Fruit fly (Drosophila melanogaster) whole organism, embryonic: ENCODE results near the gene Drsl2.

ENCODE experiments used
- Abd-B ChIP-seq: fragments of 200-800 bp; sonication (Bioruptor generic); optimal IDR thresholded peaks from 2 replicates; lab custom pipeline; 2018; ENCODE audit warnings: missing biosample characterization, mild to moderate bottlenecking, missing genetic modification characterization, moderate library complexity
- B-H1 ChIP-seq: fragments of 200-800 bp; sonication (Bioruptor generic); IDR thresholded peaks from 3 replicates; pipeline ENCODE4 v1.3.6; 2022; ENCODE audit warnings: missing biosample characterization, missing genetic modification characterization
- CG10321 ChIP-seq: fragments of 200-800 bp; sonication (Bioruptor generic); IDR thresholded peaks from 2 replicates; pipeline ENCODE4 v1.3.6; 2022; ENCODE audit warnings: missing biosample characterization, missing genetic modification characterization
- CG12104 ChIP-seq: fragments of 200-800 bp; sonication (Bioruptor generic); optimal IDR thresholded peaks from 3 replicates; lab custom pipeline; 2016; ENCODE audit warnings: missing biosample characterization, missing genetic modification characterization
- CG13624 ChIP-seq: fragments of 200-800 bp; sonication (Bioruptor generic); optimal IDR thresholded peaks from 2 replicates; lab custom pipeline; 2016; ENCODE audit warnings: missing biosample characterization, missing genetic modification characterization
- CG13775 ChIP-seq: fragments of 200-800 bp; sonication (Bioruptor generic); optimal IDR thresholded peaks from 3 replicates; lab custom pipeline; 2017; ENCODE audit warnings: missing biosample characterization, mild to moderate bottlenecking, missing genetic modification characterization
- CG14860 ChIP-seq: fragments of 200-800 bp; sonication (Bioruptor generic); IDR thresholded peaks from 3 replicates; pipeline ENCODE4 v1.3.6; 2022; ENCODE audit warnings: missing biosample characterization, missing genetic modification characterization; ENCODE audit not compliant: partially characterized antibody
- CG1602 ChIP-seq: fragments of 200-800 bp; sonication (Bioruptor generic); optimal IDR thresholded peaks from 3 replicates; lab custom pipeline; 2016; ENCODE audit warnings: missing biosample characterization, missing genetic modification characterization
- CG17829 ChIP-seq: fragments of 200-800 bp; optimal IDR thresholded peaks from 2 replicates; lab custom pipeline; 2019; ENCODE audit warnings: missing biosample characterization, mild to moderate bottlenecking, missing genetic modification characterization, moderate library complexity
- CG18476 ChIP-seq: fragments of 200-800 bp; sonication (Bioruptor generic); optimal IDR thresholded peaks from 2 replicates; lab custom pipeline; 2016; ENCODE audit warnings: missing biosample characterization, mild to moderate bottlenecking, missing genetic modification characterization
- CG2120 ChIP-seq: fragments of 200-800 bp; sonication (Bioruptor generic); optimal IDR thresholded peaks from 3 replicates; lab custom pipeline; 2016; ENCODE audit warnings: missing biosample characterization, missing genetic modification characterization
- CG30020 ChIP-seq: fragments of 200-800 bp; optimal IDR thresholded peaks from 2 replicates; lab custom pipeline; 2019; ENCODE audit warnings: missing biosample characterization, mild to moderate bottlenecking, missing genetic modification characterization, moderate library complexity
- CG30403 ChIP-seq: fragments of 200-800 bp; sonication (Bioruptor generic); optimal IDR thresholded peaks from 3 replicates; lab custom pipeline; 2016; ENCODE audit warnings: missing biosample characterization, missing genetic modification characterization
- CG34422 ChIP-seq: fragments of 200-800 bp; sonication (Bioruptor generic); IDR thresholded peaks from 3 replicates; pipeline ENCODE4 v1.3.6; 2022; ENCODE audit warnings: missing biosample characterization, missing genetic modification characterization
- CG3726 ChIP-seq: fragments of 200-800 bp; sonication (Bioruptor generic); IDR thresholded peaks from 3 replicates; pipeline ENCODE4, ENCODE4 v1.3.6; 2022; ENCODE audit warnings: missing biosample characterization, missing genetic modification characterization
- CG4617 ChIP-seq: fragments of 200-800 bp; sonication (Bioruptor generic); optimal IDR thresholded peaks from 3 replicates; lab custom pipeline; 2016; ENCODE audit warnings: missing biosample characterization, missing genetic modification characterization, borderline replicate concordance
- CG6654 ChIP-seq: fragments of 200-800 bp; sonication (Bioruptor generic); optimal IDR thresholded peaks from 2 replicates; lab custom pipeline; 2017; ENCODE audit warnings: missing biosample characterization, mild to moderate bottlenecking, missing genetic modification characterization
- CG6854 ChIP-seq: fragments of 200-800 bp; sonication (Bioruptor generic); optimal IDR thresholded peaks from 3 replicates; lab custom pipeline; 2017; ENCODE audit warnings: missing biosample characterization, mild to moderate bottlenecking, missing genetic modification characterization
- CG7357 ChIP-seq: fragments of 200-800 bp; sonication (Bioruptor generic); IDR thresholded peaks from 3 replicates; pipeline ENCODE4 v1.3.6; 2022; ENCODE audit warnings: missing biosample characterization, missing genetic modification characterization
- CG8359 ChIP-seq: fragments of 200-800 bp; sonication (Bioruptor generic); optimal IDR thresholded peaks from 2 replicates; lab custom pipeline; 2017; ENCODE audit warnings: missing biosample characterization, mild to moderate bottlenecking, missing genetic modification characterization, borderline replicate concordance
- CG9817 ChIP-seq: fragments of 200-800 bp; sonication (Bioruptor generic); optimal IDR thresholded peaks from 2 replicates; lab custom pipeline; 2018; ENCODE audit warnings: missing biosample characterization, mild to moderate bottlenecking, missing genetic modification characterization, moderate library complexity
- Chrac-16 ChIP-seq: fragments of 200-800 bp; sonication (Bioruptor generic); optimal IDR thresholded peaks from 3 replicates; lab custom pipeline; 2016; ENCODE audit warnings: missing biosample characterization, missing genetic modification characterization
- Deaf1 ChIP-seq: fragments of 200-800 bp; optimal IDR thresholded peaks from 3 replicates; lab custom pipeline; 2019; ENCODE audit warnings: missing biosample characterization, mild to moderate bottlenecking, missing genetic modification characterization, moderate library complexity
- Dll ChIP-seq: fragments of 200-800 bp; sonication (Bioruptor generic); IDR thresholded peaks from 4 replicates; pipeline ENCODE4 v1.3.6; 2022; ENCODE audit warnings: missing biosample characterization, missing genetic modification characterization; ENCODE audit not compliant: partially characterized antibody
- Ets97D ChIP-seq: fragments of 200-800 bp; sonication (Bioruptor generic); optimal IDR thresholded peaks from 3 replicates; lab custom pipeline; 2016; ENCODE audit warnings: missing biosample characterization, missing genetic modification characterization
- Fer3 ChIP-seq: fragments of 200-800 bp; sonication (Bioruptor generic); optimal IDR thresholded peaks from 2 replicates; lab custom pipeline; 2018; ENCODE audit warnings: missing biosample characterization, mild to moderate bottlenecking, missing genetic modification characterization, moderate library complexity
- Mad ChIP-seq: fragments of 200-800 bp; sonication (Bioruptor generic); optimal IDR thresholded peaks from 2 replicates; lab custom pipeline; 2016; ENCODE audit warnings: missing biosample characterization, missing genetic modification characterization
- Sry-δ ChIP-seq: fragments of 200-800 bp; sonication (Bioruptor generic); optimal IDR thresholded peaks from 2 replicates; lab custom pipeline; 2016; ENCODE audit warnings: missing biosample characterization, missing genetic modification characterization
- br ChIP-seq: fragments of >200 bp; optimal IDR thresholded peaks from 2 replicates; lab custom pipeline; 2017
- caup ChIP-seq: fragments of 200-800 bp; sonication (Bioruptor generic); optimal IDR thresholded peaks from 3 replicates; lab custom pipeline; 2017; ENCODE audit warnings: missing biosample characterization, mild to moderate bottlenecking, missing genetic modification characterization, moderate library complexity; ENCODE audit not compliant: severe bottlenecking
- ci ChIP-seq: fragments of 200-800 bp; sonication (Bioruptor generic); IDR thresholded peaks from 3 replicates; pipeline ENCODE4 v1.3.6; 2022; ENCODE audit warnings: missing biosample characterization, missing genetic modification characterization
- dati ChIP-seq: fragments of 200-800 bp; sonication (Bioruptor generic); IDR thresholded peaks from 2 replicates; pipeline ENCODE4 v1.3.6; 2022; ENCODE audit warnings: missing biosample characterization, missing genetic modification characterization
- exex ChIP-seq: fragments of 200-800 bp; sonication (Bioruptor generic); optimal IDR thresholded peaks from 4 replicates; lab custom pipeline; 2018; ENCODE audit warnings: missing biosample characterization, mild to moderate bottlenecking, missing genetic modification characterization, moderate library complexity
- ind ChIP-seq: fragments of 200-800 bp; sonication (Bioruptor generic); optimal IDR thresholded peaks from 3 replicates; lab custom pipeline; 2016; ENCODE audit warnings: missing biosample characterization, missing genetic modification characterization
- ken ChIP-seq: fragments of 200-800 bp; sonication (Bioruptor generic); IDR thresholded peaks from 3 replicates; pipeline ENCODE4 v1.3.6; 2022; ENCODE audit warnings: missing biosample characterization, missing genetic modification characterization
- lbe ChIP-seq: fragments of 200-800 bp; sonication (Bioruptor generic); optimal IDR thresholded peaks from 2 replicates; lab custom pipeline; 2016; ENCODE audit warnings: missing biosample characterization, mild to moderate bottlenecking, missing genetic modification characterization
- lilli ChIP-seq: fragments of 200-800 bp; sonication (Bioruptor generic); optimal IDR thresholded peaks from 3 replicates; lab custom pipeline; 2016; ENCODE audit warnings: missing biosample characterization, missing genetic modification characterization
- lmd ChIP-seq: fragments of 200-800 bp; sonication (Bioruptor generic); IDR thresholded peaks from 2 replicates; pipeline ENCODE4 v1.3.6; 2022; ENCODE audit warnings: missing biosample characterization, missing genetic modification characterization
- lola ChIP-seq, 3 experiments: fragments of >200 bp in 2 of 3; fragments of 200-800 bp in 1 of 3; sonication (Bioruptor generic) in 1 of 3; optimal IDR thresholded peaks; 2 replicates each; lab custom pipeline; 2017 to 2019; ENCODE audit warnings: missing biosample characterization in 3 of 3, missing genetic modification characterization in 3 of 3, mild to moderate bottlenecking in 1 of 3, moderate library complexity in 1 of 3
- nom ChIP-seq: fragments of 200-800 bp; sonication (Bioruptor generic); optimal IDR thresholded peaks from 2 replicates; lab custom pipeline; 2017; ENCODE audit warnings: missing biosample characterization, missing genetic modification characterization, mild to moderate bottlenecking, moderate library complexity, missing genetic modification reagents
- prd ChIP-seq, 3 experiments: fragments of >200 bp in 2 of 3; fragments of 200-800 bp in 1 of 3; sonication (Bioruptor generic) in 1 of 3; optimal IDR thresholded peaks in 2 of 3; IDR thresholded peaks in 1 of 3; 2 replicates in 2 of 3; 3 replicates in 1 of 3; pipeline versions ENCODE4 v1.3.6 to Lab custom; 2017 to 2022; ENCODE audit warnings: missing biosample characterization in 1 of 3, missing genetic modification characterization in 1 of 3
- rib ChIP-seq: fragments of 200-800 bp; sonication (Bioruptor generic); IDR thresholded peaks from 2 replicates; pipeline ENCODE4 v1.3.6; 2022; ENCODE audit warnings: missing biosample characterization, missing genetic modification characterization
- sens ChIP-seq: fragments of 200-800 bp; sonication (Bioruptor generic); peaks from one replicate; lab custom pipeline; 2016; ENCODE audit warnings: missing biosample characterization, missing genetic modification characterization
- sim ChIP-seq: fragments of 200-800 bp; sonication (Bioruptor generic); IDR thresholded peaks from 2 replicates; pipeline ENCODE4 v1.3.6; 2022; ENCODE audit warnings: missing biosample characterization, missing genetic modification characterization
- sqz ChIP-seq: fragments of 200-800 bp; sonication (Bioruptor generic); optimal IDR thresholded peaks from 3 replicates; lab custom pipeline; 2018; ENCODE audit warnings: missing biosample characterization, mild to moderate bottlenecking, missing genetic modification characterization
- sug ChIP-seq: fragments of 200-800 bp; optimal IDR thresholded peaks from 2 replicates; lab custom pipeline; 2019; ENCODE audit warnings: missing biosample characterization, mild to moderate bottlenecking, missing genetic modification characterization, moderate library complexity
- tin ChIP-seq: fragments of 200-800 bp; sonication (Bioruptor generic); optimal IDR thresholded peaks from 3 replicates; lab custom pipeline; 2016; ENCODE audit warnings: missing biosample characterization, missing genetic modification characterization
- yki ChIP-seq: fragments of >200 bp; optimal IDR thresholded peaks from 3 replicates; lab custom pipeline; 2018

Gene Drsl2

dm6 chr3L:3325925-3326903 lies 12.1 kb downstream of the Drsl2 start, which contains the start of gene Gtpx (continued):
- TF ChIP-seq prd (optimal IDR thresholded peaks at IDR 0.05; lab: Kevin White, UChicago) (no peak), prd (GFP tag; IDR thresholded peaks at IDR 0.05; lab: Robert Waterston, UW) (peak; percentile 50; the same call in 1 of the 3 replicates), CG6654 (GFP tag; lab: Kevin White, UChicago) (no peak), CG2120 (GFP tag; lab: Kevin White, UChicago) (peak; percentile 62), Dll (GFP tag; lab: Robert Waterston, UW) (peak; percentile 51; the same call in 2 of the 4 replicates), B-H1 (GFP tag; lab: Robert Waterston, UW) (no peak), CG8359 (GFP tag; lab: Kevin White, UChicago) (no peak), br (no peak), CG18476 (GFP tag; lab: Kevin White, UChicago) (peak; percentile 32), sim (no peak), rib (GFP tag; lab: Robert Waterston, UW) (no peak), CG6854 (GFP tag; lab: Kevin White, UChicago) (no peak), CG7357 (GFP tag; lab: Robert Waterston, UW) (no peak), CG34422 (GFP tag; lab: Robert Waterston, UW) (0 out of 3 replicates have a peak, but pooled peaks have one; percentile 20), CG10321 (no peak), CG9817 (peak; percentile 65), Abd-B (GFP tag; lab: Kevin White, UChicago) (peak; percentile 76), CG30020 (tag; lab: Kevin White, UChicago) (peak; percentile 35), sens (GFP tag; lab: Kevin White, UChicago) (peak; percentile 91), lmd (GFP tag; lab: Robert Waterston, UW) (peak; percentile 20; the same call in 1 of the 2 replicates), ind (GFP tag; lab: Kevin White, UChicago) (peak; percentile 19), yki (lab: Kevin White, UChicago) (no peak), Sry-δ (GFP tag; lab: Kevin White, UChicago) (peak; percentile 26), caup (GFP tag; lab: Kevin White, UChicago) (no peak), lilli (GFP tag; lab: Kevin White, UChicago) (peak; percentile 66), CG4617 (GFP tag; lab: Kevin White, UChicago) (peak; percentile 10), Ets97D (GFP tag; lab: Kevin White, UChicago) (peak; percentile 77), CG30403 (GFP tag; lab: Kevin White, UChicago) (peak; percentile 62), CG3726 (no peak), CG17829 (peak; percentile 41), sqz (GFP tag; lab: Kevin White, UChicago) (no peak), CG13775 (GFP tag; lab: Kevin White, UChicago) (peak; percentile 48), CG1602 (GFP tag; lab: Kevin White, UChicago) (peak; percentile 6), CG12104 (no peak), Mad (GFP tag; lab: Kevin White, UChicago) (peak; percentile 9), CG14860 (GFP tag; lab: Robert Waterston, UW) (no peak), ci (GFP tag; lab: Robert Waterston, UW) (peak; percentile 21; the same call in 1 of the 3 replicates), Chrac-16 (peak; percentile 56), lbe (GFP tag; lab: Kevin White, UChicago) (peak; percentile 35), ken (0 out of 3 replicates have a peak, but pooled peaks have one; percentile 4), tin (peak; percentile 13), exex (tag; lab: Kevin White, UChicago) (no peak), Deaf1 (tag; lab: Kevin White, UChicago) (no peak), nom (GFP tag; lab: Kevin White, UChicago) (peak; percentile 87), CG13624 (GFP tag; lab: Kevin White, UChicago) (peak; percentile 73), dati (no peak), Fer3 (tag; lab: Kevin White, UChicago) (peak; percentile 2), lola (GFP tag; optimal IDR thresholded peaks at IDR 0.05; lab: Kevin White, UChicago) (peak in 1 of 3 experiments; percentile 45), sug (tag; lab: Kevin White, UChicago) (peak; percentile 70)
